Fruit fly (Drosophila melanogaster) whole organism, embryonic: ENCODE results near the gene sosie.
A peak's percentile ranks its signal among the peaks of the same experiment; 100 is the strongest.

ENCODE experiments used
- CG12744 ChIP-seq: fragments of 200-800 bp; sonication (Bioruptor generic); optimal IDR thresholded peaks from 2 replicates; lab custom pipeline; 2016; ENCODE audit warnings: missing biosample characterization, missing genetic modification characterization
- CG13287 ChIP-seq: fragments of 200-800 bp; sonication (Bioruptor generic); IDR thresholded peaks from 2 replicates; pipeline ENCODE4 v1.3.6; 2022; ENCODE audit warnings: missing biosample characterization, missing genetic modification characterization; ENCODE audit not compliant: partially characterized antibody
- CG31224 ChIP-seq: fragments of 200-800 bp; sonication (Bioruptor generic); IDR thresholded peaks from 2 replicates; pipeline ENCODE4 v1.3.6; 2022; ENCODE audit warnings: missing biosample characterization, missing genetic modification characterization
- CG4282 ChIP-seq: fragments of 200-800 bp; sonication (Bioruptor generic); optimal IDR thresholded peaks from 2 replicates; lab custom pipeline; 2016; ENCODE audit warnings: missing biosample characterization, missing genetic modification characterization
- Sox100B ChIP-seq: fragments of 200-800 bp; sonication (Bioruptor generic); optimal IDR thresholded peaks from 3 replicates; lab custom pipeline; 2018; ENCODE audit warnings: missing biosample characterization, mild to moderate bottlenecking, missing genetic modification characterization
- chinmo ChIP-seq: fragments of 200-800 bp; sonication (Bioruptor generic); IDR thresholded peaks from 4 replicates; pipeline ENCODE4 v1.3.6; 2022; ENCODE audit warnings: missing biosample characterization, missing genetic modification characterization; ENCODE audit not compliant: partially characterized antibody
- croc ChIP-seq: fragments of 200-800 bp; sonication (Bioruptor generic); conservative IDR thresholded peaks from 3 replicates; pipeline ENCODE4 v1.3.6; 2022; ENCODE audit warnings: missing biosample characterization, missing genetic modification characterization
- kni ChIP-seq: fragments of 200-800 bp; sonication (Bioruptor generic); optimal IDR thresholded peaks from 3 replicates; lab custom pipeline; 2017; ENCODE audit warnings: mild to moderate bottlenecking, missing biosample characterization, missing genetic modification reagents, missing genetic modification characterization
- lmd ChIP-seq: fragments of 200-800 bp; sonication (Bioruptor generic); IDR thresholded peaks from 2 replicates; pipeline ENCODE4 v1.3.6; 2022; ENCODE audit warnings: missing biosample characterization, missing genetic modification characterization
- pan ChIP-seq, 4 experiments: fragments of >200 bp in 3 of 4; fragments of 200-800 bp in 1 of 4; sonication (Bioruptor generic) in 1 of 4; optimal IDR thresholded peaks in 3 of 4; IDR thresholded peaks in 1 of 4; 2 replicates each; pipeline versions ENCODE4 v1.3.6 to Lab custom; 2017 to 2022; ENCODE audit warnings: missing biosample characterization in 2 of 4, missing genetic modification characterization in 2 of 4, mixed read lengths in 1 of 4
- pho ChIP-seq: fragments of 200-800 bp; sonication (Bioruptor generic); optimal IDR thresholded peaks from 2 replicates; lab custom pipeline; 2016; ENCODE audit warnings: missing biosample characterization, missing genetic modification characterization
- sob ChIP-seq: fragments of 200-800 bp; sonication (Bioruptor generic); IDR thresholded peaks from 2 replicates; pipeline ENCODE4 v1.3.6; 2022; ENCODE audit warnings: missing biosample characterization, missing genetic modification characterization

dm6 chr3R:24816993-24817854 is 16.5 kb upstream of the sosie start, which contains the start of the genes CG5808 and Saf-B:
- TF ChIP-seq pan (optimal IDR thresholded peaks at IDR 0.05; lab: Kevin White, UChicago) = no peak
- TF ChIP-seq pan (GFP tag; optimal IDR thresholded peaks at IDR 0.05 in 1 of 2, IDR thresholded peaks at IDR 0.05 in 1 of 2) = peak in 1 of 2 experiments; percentile 63
- no peak for TF ChIP-seq CG12744 (GFP tag; lab: Kevin White, UChicago)
- no peak for TF ChIP-seq Sox100B
- no peak for TF ChIP-seq CG4282 (GFP tag; lab: Kevin White, UChicago)
- TF ChIP-seq kni (GFP tag; lab: Kevin White, UChicago) = no peak
- TF ChIP-seq lmd (GFP tag; lab: Robert Waterston, UW) = peak; percentile 57
- TF ChIP-seq chinmo (GFP tag; lab: Robert Waterston, UW) = 0 out of 4 replicates have a peak, but pooled peaks have one; percentile 77
- no peak for TF ChIP-seq croc (GFP tag; lab: Robert Waterston, UW)
- peak; percentile 33; the same call in 1 of the 2 replicates for TF ChIP-seq sob
- peak; percentile 76 for TF ChIP-seq CG13287 (GFP tag; lab: Robert Waterston, UW)
- peak; percentile 7 for TF ChIP-seq pho
- peak; percentile 43; the same call in 1 of the 2 replicates for TF ChIP-seq CG31224 (GFP tag; lab: Robert Waterston, UW)
